Worm (Caenorhabditis elegans) whole organism, late embryonic: Measurements from ENCODE around the gene spr-1.

ENCODE experiments used
- C08G9.2 ChIP-seq: sonication (generic microtip); optimal IDR thresholded peaks from 2 replicates; lab custom pipeline; 2016; ENCODE audit warnings: mild to moderate bottlenecking, missing genetic modification characterization, moderate library complexity, missing compliant biosample characterization
- F13H6.1 ChIP-seq: sonication (generic microtip); optimal IDR thresholded peaks from 2 replicates; lab custom pipeline; 2016; ENCODE audit warnings: missing genetic modification characterization, missing compliant biosample characterization
- T23F11.4 ChIP-seq: fragments of 200-800 bp; sonication (Bioruptor generic); optimal IDR thresholded peaks from 2 replicates; lab custom pipeline; 2018; ENCODE audit warnings: mild to moderate bottlenecking, missing genetic modification characterization, missing compliant biosample characterization
- Y22D7AL.16 ChIP-seq: sonication (generic microtip); optimal IDR thresholded peaks from 2 replicates; lab custom pipeline; 2016; ENCODE audit warnings: missing genetic modification characterization, missing compliant biosample characterization
- ceh-14 ChIP-seq: sonication (generic microtip); optimal IDR thresholded peaks from 2 replicates; lab custom pipeline; 2016; ENCODE audit warnings: missing genotype, missing genetic modification characterization, missing compliant biosample characterization
- ceh-18 ChIP-seq: sonication (generic microtip); optimal IDR thresholded peaks from 2 replicates; lab custom pipeline; 2016; ENCODE audit warnings: missing genetic modification characterization, missing compliant biosample characterization
- ceh-2 ChIP-seq: sonication (generic microtip); optimal IDR thresholded peaks from 2 replicates; lab custom pipeline; 2016; ENCODE audit warnings: missing genotype, missing genetic modification characterization, missing compliant biosample characterization
- ceh-22 ChIP-seq: sonication (generic microtip); optimal IDR thresholded peaks from 2 replicates; lab custom pipeline; 2017; ENCODE audit warnings: missing biosample characterization, missing genetic modification characterization
- ceh-31 ChIP-seq: sonication (generic microtip); optimal IDR thresholded peaks from 2 replicates; lab custom pipeline; 2016; ENCODE audit warnings: missing genetic modification characterization, missing compliant biosample characterization
- ceh-34 ChIP-seq: sonication (generic microtip); optimal IDR thresholded peaks from 2 replicates; lab custom pipeline; 2016; ENCODE audit warnings: mild to moderate bottlenecking, missing genetic modification characterization, missing compliant biosample characterization
- ceh-48 ChIP-seq: sonication (generic microtip); optimal IDR thresholded peaks from 2 replicates; lab custom pipeline; 2016; ENCODE audit warnings: missing genetic modification characterization, inconsistent platforms, missing compliant biosample characterization
- dve-1 ChIP-seq: sonication (generic microtip); optimal IDR thresholded peaks from 2 replicates; lab custom pipeline; 2017; ENCODE audit warnings: antibody characterized with exemption, mild to moderate bottlenecking, missing genetic modification characterization, missing compliant biosample characterization
- elt-2 ChIP-seq: sonication (generic microtip); optimal IDR thresholded peaks from 2 replicates; lab custom pipeline; 2016; ENCODE audit warnings: missing genetic modification reagents, missing genetic modification characterization, missing compliant biosample characterization
- elt-4 ChIP-seq: sonication (generic microtip); optimal IDR thresholded peaks from 2 replicates; lab custom pipeline; 2016; ENCODE audit warnings: missing genetic modification characterization, missing compliant biosample characterization
- fax-1 ChIP-seq: sonication (generic microtip); optimal IDR thresholded peaks from 2 replicates; lab custom pipeline; 2016; ENCODE audit warnings: missing genotype, missing genetic modification characterization, missing compliant biosample characterization
- gmeb-2 ChIP-seq: sonication (generic microtip); optimal IDR thresholded peaks from 2 replicates; lab custom pipeline; 2016; ENCODE audit warnings: missing genetic modification characterization, inconsistent platforms, missing compliant biosample characterization
- hlh-13 ChIP-seq: fragments of 200-800 bp; sonication (Bioruptor generic); optimal IDR thresholded peaks from 2 replicates; lab custom pipeline; 2018; ENCODE audit warnings: mild to moderate bottlenecking, missing genetic modification characterization, missing compliant biosample characterization
- hlh-15 ChIP-seq: sonication (generic microtip); optimal IDR thresholded peaks from 2 replicates; lab custom pipeline; 2016; ENCODE audit warnings: missing genetic modification characterization, missing compliant biosample characterization
- hlh-30 ChIP-seq: sonication (generic microtip); optimal IDR thresholded peaks from 2 replicates; lab custom pipeline; 2017; ENCODE audit warnings: antibody characterized with exemption, missing genetic modification characterization, missing compliant biosample characterization; ENCODE audit not compliant: insufficient read depth
- hlh-8 ChIP-seq: sonication (generic microtip); optimal IDR thresholded peaks from 2 replicates; lab custom pipeline; 2016; ENCODE audit warnings: missing genotype, missing genetic modification characterization, missing compliant biosample characterization
- lim-6 ChIP-seq: sonication (generic microtip); optimal IDR thresholded peaks from 2 replicates; lab custom pipeline; 2016; ENCODE audit warnings: missing genetic modification characterization, missing compliant biosample characterization
- madf-2 ChIP-seq: sonication (generic microtip); optimal IDR thresholded peaks from 2 replicates; lab custom pipeline; 2017; ENCODE audit warnings: missing genetic modification characterization, missing compliant biosample characterization
- pax-1 ChIP-seq: fragments of 150-350 bp; optimal IDR thresholded peaks from 2 replicates; lab custom pipeline; 2014; ENCODE audit warnings: missing biosample characterization, missing genetic modification characterization
- ref-2 ChIP-seq: sonication (generic microtip); optimal IDR thresholded peaks from 2 replicates; lab custom pipeline; 2016; ENCODE audit warnings: missing genetic modification characterization, missing compliant biosample characterization
- rnt-1 ChIP-seq: sonication (generic microtip); optimal IDR thresholded peaks from 2 replicates; lab custom pipeline; 2016; ENCODE audit warnings: missing genetic modification characterization, missing compliant biosample characterization
- sox-2 ChIP-seq: fragments of 200-800 bp; sonication (Bioruptor generic); IDR thresholded peaks from 2 replicates; pipeline ENCODE4 v1.3.6; 2022; ENCODE audit warnings: missing genetic modification reagents, missing genetic modification characterization, missing compliant biosample characterization
- ttx-3 ChIP-seq: sonication (generic microtip); optimal IDR thresholded peaks from 2 replicates; lab custom pipeline; 2016; ENCODE audit warnings: missing genetic modification reagents, missing genetic modification characterization, missing compliant biosample characterization
- unc-42 ChIP-seq: sonication (generic microtip); optimal IDR thresholded peaks from 2 replicates; lab custom pipeline; 2016; ENCODE audit warnings: missing genotype, missing genetic modification characterization, missing compliant biosample characterization
- unc-55 ChIP-seq: sonication (generic microtip); optimal IDR thresholded peaks from 2 replicates; lab custom pipeline; 2017; ENCODE audit warnings: missing biosample characterization, missing genetic modification reagents, missing genetic modification characterization
- zip-5 ChIP-seq: sonication (generic microtip); optimal IDR thresholded peaks from 2 replicates; lab custom pipeline; 2016; ENCODE audit warnings: missing genetic modification characterization, missing compliant biosample characterization

The spr-1 gene

DNA sequence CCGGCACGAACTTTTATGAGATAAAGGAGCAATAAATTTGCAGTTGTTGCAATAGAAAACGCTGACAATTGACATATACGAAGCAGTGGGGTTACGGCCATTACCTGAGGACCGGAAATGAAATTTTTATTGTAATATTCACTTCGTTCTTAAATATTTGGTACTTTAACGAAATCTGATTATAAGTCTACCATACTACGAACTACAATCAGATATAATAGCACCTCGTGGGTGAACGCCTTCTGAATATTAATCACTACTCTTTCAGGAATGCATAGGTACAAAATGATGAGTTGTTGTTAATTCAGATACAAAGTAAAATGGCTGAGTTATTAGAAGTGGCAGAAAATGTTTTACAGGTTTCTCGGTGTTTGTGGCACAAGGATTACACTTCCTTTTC is 36.8 kb downstream of the spr-1 start, which contains the start of gene str-129:
Gene str-129, minus strand, starts transcription at position 101 of the 400 bp plus-strand sequence.
- TF ChIP-seq Y22D7AL.16 (tag; lab: Kevin White, UChicago) (no peak), lim-6 (tag; lab: Kevin White, UChicago) (no peak), dve-1 (tag; lab: Kevin White, UChicago) (no peak), ceh-2 (no peak), hlh-8 (tag; lab: Kevin White, UChicago) (no peak), madf-2 (tag; lab: Kevin White, UChicago) (no peak), rnt-1 (tag; lab: Kevin White, UChicago) (no peak), gmeb-2 (tag; lab: Kevin White, UChicago) (no peak), unc-55 (no peak), ceh-48 (no peak), unc-42 (tag; lab: Kevin White, UChicago) (no peak), elt-2 (tag; lab: Kevin White, UChicago) (no peak), hlh-30 (tag; lab: Kevin White, UChicago) (no peak), ceh-14 (tag; lab: Kevin White, UChicago) (no peak)

DNA sequence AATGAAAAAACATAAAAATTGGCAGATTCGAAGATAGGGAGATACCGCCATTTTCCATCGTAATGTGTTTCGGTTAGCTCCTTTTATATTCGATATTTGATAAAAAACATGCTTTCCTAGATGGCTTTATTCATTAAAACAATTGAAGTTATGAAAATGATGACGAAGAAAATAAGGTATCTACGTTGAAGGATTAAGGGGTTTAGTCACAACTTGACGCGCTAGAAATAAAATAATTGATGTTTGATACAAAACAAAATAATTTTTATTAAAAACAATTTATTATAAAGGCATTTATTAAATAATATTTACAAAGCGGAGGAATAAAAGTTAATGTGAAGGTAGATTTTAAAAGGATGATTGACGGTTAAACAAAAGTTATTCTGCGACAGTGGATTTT is 38.6 kb downstream of the spr-1 start, which contains the start of gene str-130:
Gene str-130, minus strand, starts transcription at position 101 of the 400 bp plus-strand sequence.
- TF ChIP-seq T23F11.4 (GFP tag; lab: Kevin White, UChicago) (no peak), hlh-15 (tag; lab: Kevin White, UChicago) (no peak), ttx-3 (tag; lab: Kevin White, UChicago) (no peak), zip-5 (no peak), ceh-34 (tag; lab: Kevin White, UChicago) (no peak)

DNA sequence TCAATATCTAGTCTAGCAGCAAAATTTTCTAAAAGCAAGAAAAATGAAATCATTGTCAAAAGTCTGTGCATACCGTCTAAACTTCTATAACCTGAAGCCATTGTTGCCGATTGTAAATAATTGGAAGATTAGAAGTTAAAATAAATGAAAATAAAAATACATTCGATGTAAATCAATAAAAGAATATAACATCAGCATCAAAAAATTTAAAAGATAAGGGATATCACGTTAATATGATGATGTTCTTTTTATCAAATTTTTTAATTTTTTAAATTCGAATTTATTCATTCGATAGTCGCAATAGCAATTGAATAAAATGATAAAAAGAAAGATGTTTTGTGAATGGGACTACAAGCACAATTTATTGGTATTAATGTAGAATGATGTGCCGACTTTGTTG is 44.0 kb downstream of the spr-1 start, which contains the start of gene C09H5.7:
Gene C09H5.7, minus strand, starts transcription at position 101 of the 400 bp plus-strand sequence.
- TF ChIP-seq ceh-22 (tag; lab: Kevin White, UChicago) (no peak), ceh-31 (tag; lab: Kevin White, UChicago) (no peak)
- TF ChIP-seq, all 69 proteins: peak for 0

DNA sequence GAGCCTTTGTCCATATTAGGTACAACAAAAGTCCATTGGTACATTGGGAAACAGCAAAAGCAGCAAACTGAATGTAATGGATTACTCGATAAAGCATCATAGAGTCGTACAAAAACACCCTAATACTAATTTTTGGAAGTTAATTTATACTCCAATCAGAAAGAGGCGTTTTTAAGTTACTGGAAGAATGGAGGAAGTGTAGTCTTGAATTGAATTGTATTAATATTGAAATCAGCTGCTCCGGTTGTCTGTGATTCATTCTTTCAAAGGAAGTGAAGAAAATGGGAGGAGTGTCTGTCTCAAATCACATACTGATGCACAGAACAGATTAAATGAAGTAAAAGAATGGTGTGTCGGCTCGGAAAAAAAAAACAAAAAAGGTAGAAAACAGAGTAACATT is 47.6 kb downstream of the spr-1 start, which contains the start of gene str-131:
Gene str-131, minus strand, starts transcription at position 101 of the 400 bp plus-strand sequence.
- TF ChIP-seq F13H6.1 (no peak), hlh-8 (tag; lab: Kevin White, UChicago) (no peak), gmeb-2 (tag; lab: Kevin White, UChicago) (no peak), dve-1 (tag; lab: Kevin White, UChicago) (no peak), pax-1 (tag; lab: Kevin White, UChicago) (no peak), ceh-14 (tag; lab: Kevin White, UChicago) (no peak), fax-1 (tag; lab: Kevin White, UChicago) (no peak), unc-42 (tag; lab: Kevin White, UChicago) (no peak), ref-2 (tag; lab: Kevin White, UChicago) (no peak), hlh-13 (GFP tag; lab: Kevin White, UChicago) (no peak), C08G9.2 (tag; lab: Kevin White, UChicago) (no peak)

DNA sequence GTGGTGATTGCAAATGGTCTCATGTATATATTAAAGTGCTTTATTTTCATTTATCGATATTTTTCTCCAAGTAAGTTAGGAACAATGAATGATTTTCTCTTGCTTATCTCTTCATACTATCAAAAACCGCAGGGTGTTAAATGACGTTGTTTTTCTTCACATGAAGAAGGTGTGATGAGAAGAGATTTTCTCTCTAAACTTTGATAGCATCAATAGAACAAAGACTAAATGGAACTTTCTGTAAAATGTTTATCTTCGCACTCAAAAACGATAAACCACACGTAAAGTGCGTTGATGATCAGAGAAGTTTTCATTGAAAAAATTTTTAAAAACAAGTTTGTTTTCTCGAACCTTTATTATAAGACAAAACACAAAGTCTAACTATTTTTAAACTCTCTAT is 49.3 kb downstream of the spr-1 start:
- TF ChIP-seq elt-4 (tag; lab: Kevin White, UChicago), result no peak
- no peak for TF ChIP-seq T23F11.4 (GFP tag; lab: Kevin White, UChicago)
- no peak for TF ChIP-seq sox-2 (GFP tag; lab: Robert Waterston, UW)
- TF ChIP-seq unc-42 (tag; lab: Kevin White, UChicago), result no peak
- no peak for TF ChIP-seq Y22D7AL.16 (tag; lab: Kevin White, UChicago)
- TF ChIP-seq ceh-18, result no peak
- TF ChIP-seq, all 69 proteins: peak for 0
